Worm (Caenorhabditis elegans): ENCODE results near the gene CC8.2.

DNA sequence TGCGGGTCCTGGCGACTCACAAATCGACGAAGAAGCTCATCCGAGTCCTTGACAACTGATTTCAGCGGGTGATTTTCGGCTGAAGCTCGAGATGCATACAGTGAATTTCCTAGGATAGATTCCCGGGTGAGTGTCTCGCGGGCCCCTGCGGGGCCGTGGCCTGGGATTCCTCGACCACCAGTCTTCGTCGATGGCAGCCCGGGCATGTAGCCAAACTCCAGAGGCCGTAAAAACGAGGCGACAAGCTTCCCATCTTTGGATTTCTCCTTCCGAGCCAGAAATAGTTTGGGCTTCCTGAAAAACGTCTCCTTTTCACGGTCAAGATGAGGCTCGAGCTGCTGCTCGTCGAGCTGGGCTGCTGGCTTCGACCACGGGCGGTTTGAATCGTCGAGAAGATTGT, 39.6 kb upstream of the CC8.2 start:
- TF ChIP-seq zag-1 (tag; optimal IDR thresholded peaks at IDR 0.05) (no peak), snpc-4 (tag; optimal IDR thresholded peaks at IDR 0.05) (no peak), ceh-82 (tag; optimal IDR thresholded peaks at IDR 0.05) (no peak), ama-1 (optimal IDR thresholded peaks at IDR 0.05) (no peak), ztf-4 (tag; optimal IDR thresholded peaks at IDR 0.05) (no peak), dmd-4 (tag; optimal IDR thresholded peaks at IDR 0.05) (no peak), aly-2 (tag; optimal IDR thresholded peaks at IDR 0.05) (no peak), ceh-16 (tag; optimal IDR thresholded peaks at IDR 0.05) (no peak), gmeb-1 (tag; optimal IDR thresholded peaks at IDR 0.05) (no peak), nhr-12 (tag; optimal IDR thresholded peaks at IDR 0.05) (no peak), nhr-77 (tag; optimal IDR thresholded peaks at IDR 0.05) (no peak), ztf-11 (tag; optimal IDR thresholded peaks at IDR 0.05) (no peak), fos-1 (tag; optimal IDR thresholded peaks at IDR 0.05) (no peak)
